Fruit fly (Drosophila melanogaster) whole organism, embryonic: Measurements from ENCODE around the gene Grip84.

Experiments used
- BtbVII ChIP-seq: fragments of 200-800 bp; sonication (Bioruptor generic); optimal IDR thresholded peaks from 3 replicates; lab custom pipeline; 2017; ENCODE audit warnings: missing biosample characterization, mild to moderate bottlenecking, missing genetic modification characterization
- CG10209 ChIP-seq: fragments of 200-800 bp; sonication (Bioruptor generic); optimal IDR thresholded peaks from 3 replicates; lab custom pipeline; 2017; ENCODE audit warnings: missing biosample characterization, mild to moderate bottlenecking, missing genetic modification characterization, missing genetic modification reagents
- CG10543 ChIP-seq: fragments of 200-800 bp; sonication (Bioruptor generic); optimal IDR thresholded peaks from 3 replicates; lab custom pipeline; 2017; ENCODE audit warnings: missing biosample characterization, mild to moderate bottlenecking, missing genetic modification characterization, moderate library complexity
- CG10654 ChIP-seq: fragments of 200-800 bp; sonication (Bioruptor generic); optimal IDR thresholded peaks from 2 replicates; lab custom pipeline; 2016; ENCODE audit warnings: missing biosample characterization, missing genetic modification characterization
- CG15011 ChIP-seq: fragments of 200-800 bp; sonication (Bioruptor generic); optimal IDR thresholded peaks from 3 replicates; lab custom pipeline; 2018; ENCODE audit warnings: missing biosample characterization, mild to moderate bottlenecking, missing genetic modification characterization
- CG16813 ChIP-seq: fragments of 200-800 bp; sonication (Bioruptor generic); IDR thresholded peaks from 3 replicates; pipeline ENCODE4 v1.3.6; 2022; ENCODE audit warnings: missing biosample characterization, missing genetic modification characterization; ENCODE audit not compliant: partially characterized antibody
- CG1832 ChIP-seq: fragments of 200-800 bp; sonication (Bioruptor generic); optimal IDR thresholded peaks from 2 replicates; lab custom pipeline; 2017; ENCODE audit warnings: missing biosample characterization, mild to moderate bottlenecking, missing genetic modification characterization, inconsistent platforms
- CG18764 ChIP-seq: fragments of 200-800 bp; sonication (Bioruptor generic); optimal IDR thresholded peaks from 3 replicates; lab custom pipeline; 2016; ENCODE audit warnings: missing biosample characterization, missing genetic modification characterization
- CG31441 ChIP-seq: fragments of 200-800 bp; sonication (Bioruptor generic); IDR thresholded peaks from 2 replicates; pipeline ENCODE4 v1.3.6; 2022; ENCODE audit warnings: missing biosample characterization, missing genetic modification characterization
- CG32772 ChIP-seq: fragments of 200-800 bp; sonication (Bioruptor generic); IDR thresholded peaks from 2 replicates; pipeline ENCODE4 v1.3.6; 2022; ENCODE audit warnings: missing biosample characterization, missing genetic modification characterization
- CG3847 ChIP-seq: fragments of 200-800 bp; sonication (Bioruptor generic); IDR thresholded peaks from 2 replicates; pipeline ENCODE4 v1.3.6; 2022; ENCODE audit warnings: missing biosample characterization, missing genetic modification characterization
- CG7786 ChIP-seq: fragments of 200-800 bp; sonication (Bioruptor generic); optimal IDR thresholded peaks from 2 replicates; lab custom pipeline; 2016; ENCODE audit warnings: missing biosample characterization, missing genetic modification characterization
- CG7928 ChIP-seq: fragments of 200-800 bp; sonication (Bioruptor generic); optimal IDR thresholded peaks from 2 replicates; lab custom pipeline; 2017; ENCODE audit warnings: missing biosample characterization, mild to moderate bottlenecking, missing genetic modification characterization
- CG8290 ChIP-seq, 3 experiments: fragments of 200-800 bp; sonication (Bioruptor generic); optimal IDR thresholded peaks; 2 replicates each; lab custom pipeline; 2016 to 2019; ENCODE audit warnings: missing biosample characterization in 3 of 3, missing genetic modification characterization in 3 of 3, mild to moderate bottlenecking in 2 of 3, moderate library complexity in 1 of 3
- CG8359 ChIP-seq: fragments of 200-800 bp; sonication (Bioruptor generic); optimal IDR thresholded peaks from 2 replicates; lab custom pipeline; 2017; ENCODE audit warnings: missing biosample characterization, mild to moderate bottlenecking, missing genetic modification characterization, borderline replicate concordance
- CG8765 ChIP-seq: fragments of 200-800 bp; sonication (Bioruptor generic); IDR thresholded peaks from 2 replicates; pipeline ENCODE4 v1.3.6; 2022; ENCODE audit warnings: missing biosample characterization, missing genetic modification characterization
- D ChIP-seq, 2 experiments: fragments of 200-800 bp in 1 of 2; fragments of >200 bp in 1 of 2; sonication (Bioruptor generic) in 1 of 2; optimal IDR thresholded peaks; 2 replicates in 1 of 2; 3 replicates in 1 of 2; lab custom pipeline; 2017; ENCODE audit warnings: mild to moderate bottlenecking in 1 of 2, missing biosample characterization in 1 of 2, missing genetic modification characterization in 1 of 2, missing genetic modification reagents in 1 of 2
- D19A ChIP-seq: fragments of 200-800 bp; optimal IDR thresholded peaks from 3 replicates; lab custom pipeline; 2019; ENCODE audit warnings: missing biosample characterization, mild to moderate bottlenecking, missing genetic modification characterization, moderate library complexity
- E2f2 ChIP-seq: fragments of 200-800 bp; sonication (Bioruptor generic); IDR thresholded peaks from 2 replicates; pipeline ENCODE4 v1.3.6; 2022; ENCODE audit warnings: missing biosample characterization, missing genetic modification characterization
- Ets65A ChIP-seq: fragments of 200-800 bp; sonication (Bioruptor generic); peaks from one replicate; lab custom pipeline; 2016; ENCODE audit warnings: missing biosample characterization, missing genetic modification characterization
- HmgD ChIP-seq: fragments of 200-800 bp; sonication (Bioruptor generic); optimal IDR thresholded peaks from 3 replicates; lab custom pipeline; 2016; ENCODE audit warnings: missing biosample characterization, missing genetic modification characterization
- Hr78 ChIP-seq, 2 experiments: fragments of 200-800 bp in 1 of 2; fragments of >200 bp in 1 of 2; sonication (Bioruptor generic) in 1 of 2; optimal IDR thresholded peaks; 2 replicates each; lab custom pipeline; 2017 to 2019; ENCODE audit warnings: missing biosample characterization in 2 of 2, missing genetic modification characterization in 2 of 2, mild to moderate bottlenecking in 1 of 2, moderate library complexity in 1 of 2
- Lhr ChIP-seq: fragments of 200-800 bp; sonication (Bioruptor generic); optimal IDR thresholded peaks from 3 replicates; lab custom pipeline; 2017; ENCODE audit warnings: mild to moderate bottlenecking, missing biosample characterization, missing genetic modification reagents, missing genetic modification characterization
- Nf-YB ChIP-seq: fragments of 200-800 bp; sonication (Bioruptor generic); optimal IDR thresholded peaks from 3 replicates; lab custom pipeline; 2019; ENCODE audit warnings: missing biosample characterization, mild to moderate bottlenecking, missing genetic modification characterization, moderate library complexity
- Nf-YC ChIP-seq: fragments of 200-800 bp; optimal IDR thresholded peaks from 3 replicates; lab custom pipeline; 2019; ENCODE audit warnings: missing biosample characterization, mild to moderate bottlenecking, missing genetic modification characterization, moderate library complexity
- Side ChIP-seq: fragments of 200-800 bp; sonication (Bioruptor generic); optimal IDR thresholded peaks from 2 replicates; lab custom pipeline; 2016; ENCODE audit warnings: missing biosample characterization, missing genetic modification characterization
- TFAM ChIP-seq: fragments of 200-800 bp; sonication (Bioruptor generic); optimal IDR thresholded peaks from 2 replicates; lab custom pipeline; 2017; ENCODE audit warnings: missing biosample characterization, missing genetic modification characterization, inconsistent platforms
- Trl ChIP-seq, 3 experiments: fragments of >200 bp in 2 of 3; fragments of 200-800 bp in 1 of 3; sonication (Bioruptor generic) in 1 of 3; optimal IDR thresholded peaks; 2 replicates in 1 of 3; 3 replicates in 2 of 3; lab custom pipeline; 2016 to 2017; ENCODE audit warnings: missing biosample characterization in 1 of 3, missing genetic modification characterization in 1 of 3
- Vsx1 ChIP-seq: fragments of 200-800 bp; sonication (Bioruptor generic); optimal IDR thresholded peaks from 2 replicates; lab custom pipeline; 2017; ENCODE audit warnings: missing biosample characterization, mild to moderate bottlenecking, missing genetic modification characterization, missing genetic modification reagents
- YL-1 ChIP-seq: fragments of 200-800 bp; sonication (Bioruptor generic); optimal IDR thresholded peaks from 3 replicates; lab custom pipeline; 2017; ENCODE audit warnings: missing biosample characterization, mild to moderate bottlenecking, missing genetic modification characterization
- ara ChIP-seq: fragments of 200-800 bp; sonication (Bioruptor generic); IDR thresholded peaks from 2 replicates; pipeline ENCODE4 v1.3.6; 2022; ENCODE audit warnings: missing biosample characterization, missing genetic modification characterization
- cg ChIP-seq: fragments of 200-800 bp; sonication (Bioruptor generic); optimal IDR thresholded peaks from 3 replicates; lab custom pipeline; 2019; ENCODE audit warnings: missing biosample characterization, mild to moderate bottlenecking, missing genetic modification characterization, moderate library complexity
- crol ChIP-seq: fragments of 200-800 bp; sonication (Bioruptor generic); IDR thresholded peaks from 2 replicates; pipeline ENCODE4 v1.3.6; 2022; ENCODE audit warnings: missing biosample characterization, missing genetic modification characterization
- da ChIP-seq: fragments of 200-800 bp; sonication (Bioruptor generic); optimal IDR thresholded peaks from 2 replicates; lab custom pipeline; 2016; ENCODE audit warnings: missing biosample characterization, missing genetic modification characterization
- dmrt11E ChIP-seq: fragments of 200-800 bp; sonication (Bioruptor generic); optimal IDR thresholded peaks from 3 replicates; lab custom pipeline; 2018; ENCODE audit warnings: missing biosample characterization, mild to moderate bottlenecking, missing genetic modification characterization, moderate library complexity
- eyg ChIP-seq: fragments of 200-800 bp; sonication (Bioruptor generic); optimal IDR thresholded peaks from 3 replicates; lab custom pipeline; 2016; ENCODE audit warnings: missing biosample characterization, missing genetic modification characterization
- hb ChIP-seq: fragments of 200-800 bp; sonication (Bioruptor generic); IDR thresholded peaks from 3 replicates; pipeline ENCODE4 v1.3.6; 2022; ENCODE audit warnings: missing biosample characterization, missing genetic modification characterization; ENCODE audit not compliant: partially characterized antibody
- mirr ChIP-seq: fragments of 200-800 bp; sonication (Bioruptor generic); optimal IDR thresholded peaks from 3 replicates; lab custom pipeline; 2018; ENCODE audit warnings: missing biosample characterization, mild to moderate bottlenecking, missing genetic modification characterization
- nau ChIP-seq: fragments of 200-800 bp; sonication (Bioruptor generic); optimal IDR thresholded peaks from 3 replicates; lab custom pipeline; 2017; ENCODE audit warnings: missing biosample characterization, mild to moderate bottlenecking, missing genetic modification characterization, missing genetic modification reagents
- pum ChIP-seq: fragments of 200-800 bp; sonication (Bioruptor generic); optimal IDR thresholded peaks from 2 replicates; lab custom pipeline; 2016; ENCODE audit warnings: missing biosample characterization, missing genetic modification characterization
- sd ChIP-seq: fragments of 200-800 bp; sonication (Bioruptor generic); optimal IDR thresholded peaks from 3 replicates; lab custom pipeline; 2018; ENCODE audit warnings: missing biosample characterization, mild to moderate bottlenecking, missing genetic modification characterization, moderate library complexity
- ttk ChIP-seq: fragments of 200-800 bp; sonication (Bioruptor generic); IDR thresholded peaks from 2 replicates; pipeline ENCODE4 v2.1.2; 2022; ENCODE audit warnings: missing biosample characterization, missing genetic modification characterization

Grip84 gene

DNA sequence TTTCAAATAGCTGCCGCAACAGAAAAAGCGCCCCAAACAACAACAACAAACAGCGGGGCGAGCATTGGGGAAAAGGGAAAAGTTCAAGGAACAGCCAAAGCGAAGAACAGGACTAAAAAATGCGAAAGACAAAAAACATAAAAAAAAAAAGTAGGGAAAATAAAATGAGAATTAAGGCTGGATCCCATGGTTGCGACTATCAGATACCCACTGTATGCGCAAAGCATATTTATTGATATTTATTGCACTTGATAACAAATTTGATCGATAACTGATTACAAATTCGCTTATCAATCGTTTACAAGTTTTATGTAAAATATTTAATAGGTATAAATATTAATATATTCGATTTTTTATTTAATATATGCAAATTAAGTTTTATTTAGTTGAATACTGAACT lies 16.0 kb downstream of the Grip84 start (continued):
- TF ChIP-seq ara (GFP tag; lab: Robert Waterston, UW), result no peak
- TF ChIP-seq CG16813 (GFP tag; lab: Robert Waterston, UW), result 0 out of 3 replicates have a peak, but pooled peaks have one; percentile 33
- no peak for TF ChIP-seq D19A (tag; lab: Kevin White, UChicago)
- TF ChIP-seq dmrt11E, result peak; percentile 36
- TF ChIP-seq CG3847 (GFP tag; lab: Robert Waterston, UW), result no peak
- TF ChIP-seq nau (GFP tag; lab: Kevin White, UChicago), result no peak

DNA sequence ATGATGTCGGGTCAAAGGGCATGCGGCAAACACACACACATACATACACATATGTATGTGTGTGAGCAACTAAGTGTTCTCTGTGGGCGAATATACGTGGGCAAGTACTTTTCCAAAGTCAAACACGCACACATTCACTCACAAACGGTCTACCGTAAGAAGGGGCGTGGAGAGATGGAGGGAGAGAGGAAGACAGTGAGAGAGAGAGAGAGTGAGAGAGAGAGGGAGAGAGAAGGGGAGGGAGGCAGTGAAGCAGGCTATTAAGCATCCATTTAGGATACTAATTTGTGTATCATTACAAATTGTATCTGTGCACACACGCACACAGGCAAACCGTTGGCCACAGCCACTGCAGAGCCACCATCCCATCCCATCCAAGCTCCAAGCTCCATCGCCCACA lies 17.1 kb downstream of the Grip84 start:
- TF ChIP-seq TFAM (GFP tag; lab: Kevin White, UChicago) (no peak), hb (no peak), CG8359 (GFP tag; lab: Kevin White, UChicago) (no peak), CG10209 (GFP tag; lab: Kevin White, UChicago) (no peak), Trl (optimal IDR thresholded peaks at IDR 0.05; lab: Kevin White, UChicago) (peak; percentile 23 to 47), Trl (GFP tag; optimal IDR thresholded peaks at IDR 0.05; lab: Kevin White, UChicago) (no peak), Nf-YC (tag; lab: Kevin White, UChicago) (peak; percentile 12), YL-1 (GFP tag; lab: Kevin White, UChicago) (no peak), CG18764 (no peak), CG10543 (no peak), CG32772 (GFP tag; lab: Robert Waterston, UW) (no peak), Hr78 (GFP tag; optimal IDR thresholded peaks at IDR 0.05; lab: Kevin White, UChicago) (peak in 1 of 2 experiments; percentile 38), Lhr (GFP tag; lab: Kevin White, UChicago) (no peak), CG8765 (no peak), Nf-YB (GFP tag; lab: Kevin White, UChicago) (peak; percentile 55), D (optimal IDR thresholded peaks at IDR 0.05; lab: Kevin White, UChicago) (no peak), D (GFP tag; optimal IDR thresholded peaks at IDR 0.05; lab: Kevin White, UChicago) (no peak), Side (GFP tag; lab: Kevin White, UChicago) (no peak), CG10654 (GFP tag; lab: Kevin White, UChicago) (no peak), ttk (no peak), cg (GFP tag; lab: Kevin White, UChicago) (peak; percentile 32), Vsx1 (no peak), CG15011 (no peak), E2f2 (GFP tag; lab: Robert Waterston, UW) (no peak), da (no peak), eyg (no peak), crol (GFP tag; lab: Robert Waterston, UW) (peak; percentile 51), CG8290 (GFP tag; optimal IDR thresholded peaks at IDR 0.05; lab: Kevin White, UChicago) (no peak), CG8290 (tag; optimal IDR thresholded peaks at IDR 0.05; lab: Kevin White, UChicago) (no peak), HmgD (GFP tag; lab: Kevin White, UChicago) (no peak), CG7786 (no peak), CG31441 (GFP tag; lab: Robert Waterston, UW) (no peak), mirr (GFP tag; lab: Kevin White, UChicago) (no peak), CG7928 (no peak), Ets65A (GFP tag; lab: Kevin White, UChicago) (peak; percentile 20), sd (no peak), BtbVII (GFP tag; lab: Kevin White, UChicago) (no peak), CG1832 (GFP tag; lab: Kevin White, UChicago) (peak; percentile 56), pum (no peak)
